Worm (Caenorhabditis elegans): ENCODE results near the gene pals-38.

ce11 chrV:12441420-12441819, 5.4 kb downstream of the pals-38 start, which contains the start of gene pals-37:
- no peak for TF ChIP-seq lin-13 (GFP tag; optimal IDR thresholded peaks at IDR 0.05)
- no peak for TF ChIP-seq nhr-237 (tag; optimal IDR thresholded peaks at IDR 0.05)
- no peak for TF ChIP-seq pqm-1 (tag; optimal IDR thresholded peaks at IDR 0.05)
- no peak for TF ChIP-seq zag-1 (tag; optimal IDR thresholded peaks at IDR 0.05)
